Fruit fly (Drosophila melanogaster): Measurements from ENCODE around the gene CG14265.
A peak's percentile ranks its signal among the peaks of the same experiment; 100 is the strongest.

The CG14265 gene

dm6 chrX:3255569-3256309, 19.3 kb upstream of the CG14265 start (continued):
- TF ChIP-seq lab (GFP tag; optimal IDR thresholded peaks at IDR 0.05) (peak; percentile 98), salm (tag; optimal IDR thresholded peaks at IDR 0.05) (peak; percentile 91), gsb-n (tag; optimal IDR thresholded peaks at IDR 0.05) (peak; percentile 86), vvl (GFP tag; IDR thresholded peaks at IDR 0.05) (peak; percentile 94), CG9727 (GFP tag; optimal IDR thresholded peaks at IDR 0.05) (peak; percentile 97), CG33213 (GFP tag; optimal IDR thresholded peaks at IDR 0.05) (peak; percentile 77), Opbp (GFP tag; IDR thresholded peaks at IDR 0.05; ENCODE audit: partially characterized antibody) (no peak), CG12769 (tag; optimal IDR thresholded peaks at IDR 0.05) (peak; percentile 63), pzg (GFP tag; optimal IDR thresholded peaks at IDR 0.05) (peak; percentile 4), ham (GFP tag; IDR thresholded peaks at IDR 0.05) (peak; percentile 87), rib (GFP tag; IDR thresholded peaks at IDR 0.05) (peak; percentile 90), CG12236 (GFP tag; optimal IDR thresholded peaks at IDR 0.05) (peak; percentile 80), Myb (GFP tag; optimal IDR thresholded peaks at IDR 0.05) (peak; percentile 87), jumu (GFP tag; optimal IDR thresholded peaks at IDR 0.05) (peak; percentile 86), CG34224 (GFP tag; IDR thresholded peaks at IDR 0.05; ENCODE audit: partially characterized antibody) (no peak), Lpt (GFP tag; optimal IDR thresholded peaks at IDR 0.05) (no peak), ftz-f1 (GFP tag; optimal IDR thresholded peaks at IDR 0.05) (no peak), CG8281 (tag; optimal IDR thresholded peaks at IDR 0.05) (peak; percentile 75), CG14860 (GFP tag; IDR thresholded peaks at IDR 0.05; ENCODE audit: partially characterized antibody) (no peak; the same call in 2 of the 3 replicates), sima (GFP tag; optimal IDR thresholded peaks at IDR 0.05) (no peak), CG10979 (tag; optimal IDR thresholded peaks at IDR 0.05) (peak; percentile 91), sisA (GFP tag; IDR thresholded peaks at IDR 0.05) (peak; percentile 91), otp (GFP tag; IDR thresholded peaks at IDR 0.05) (peak; percentile 67; the same call in 1 of the 3 replicates), CG2889 (GFP tag; IDR thresholded peaks at IDR 0.05) (peak; percentile 90), ttk (GFP tag; IDR thresholded peaks at IDR 0.05) (peak; percentile 94), CG12155 (GFP tag; optimal IDR thresholded peaks at IDR 0.05) (peak; percentile 94), CG6175 (GFP tag; IDR thresholded peaks at IDR 0.05) (peak; percentile 89), CG9609 (GFP tag; optimal IDR thresholded peaks at IDR 0.05) (peak; percentile 94), HLH54F (GFP tag; optimal IDR thresholded peaks at IDR 0.05) (peak; percentile 94), repo (GFP tag; optimal IDR thresholded peaks at IDR 0.05) (peak; percentile 88), Eip74EF (GFP tag; optimal IDR thresholded peaks at IDR 0.05) (peak in 1 of 2 experiments; percentile 75), D19A (tag; optimal IDR thresholded peaks at IDR 0.05) (peak; percentile 84), CG14710 (tag; optimal IDR thresholded peaks at IDR 0.05) (peak; percentile 85), CG8924 (tag; optimal IDR thresholded peaks at IDR 0.05) (peak; percentile 90), Oli (tag; optimal IDR thresholded peaks at IDR 0.05) (peak; percentile 98), B-H2 (GFP tag; optimal IDR thresholded peaks at IDR 0.05) (peak; percentile 85), MBD-R2 (GFP tag; IDR thresholded peaks at IDR 0.05) (peak; percentile 82; the same call in 1 of the 2 replicates), crp (GFP tag; optimal IDR thresholded peaks at IDR 0.05) (peak in 1 of 2 experiments; percentile 67), ci (GFP tag; IDR thresholded peaks at IDR 0.05) (peak; percentile 90), emc (GFP tag; optimal IDR thresholded peaks at IDR 0.05) (peak; percentile 93), Gsc (GFP tag; IDR thresholded peaks at IDR 0.05) (peak; percentile 65), CG11093 (GFP tag; IDR thresholded peaks at IDR 0.05) (peak; percentile 89), HLH4C (GFP tag; IDR thresholded peaks at IDR 0.05; ENCODE audit: partially characterized antibody) (no peak), CG3838 (GFP tag; optimal IDR thresholded peaks at IDR 0.05) (peak; percentile 84), sna (GFP tag; IDR thresholded peaks at IDR 0.05; ENCODE audit: partially characterized antibody) (no peak), eve (GFP tag; optimal IDR thresholded peaks at IDR 0.05) (peak in 1 of 2 experiments; percentile 98), schlank (tag; optimal IDR thresholded peaks at IDR 0.05) (peak; percentile 75), CG30431 (GFP tag; optimal IDR thresholded peaks at IDR 0.05) (peak; percentile 87), Dfd (GFP tag; optimal IDR thresholded peaks at IDR 0.05) (peak in 1 of 2 experiments; percentile 72)
